Worm (Caenorhabditis elegans): ENCODE results near the gene C47E8.11.

DNA sequence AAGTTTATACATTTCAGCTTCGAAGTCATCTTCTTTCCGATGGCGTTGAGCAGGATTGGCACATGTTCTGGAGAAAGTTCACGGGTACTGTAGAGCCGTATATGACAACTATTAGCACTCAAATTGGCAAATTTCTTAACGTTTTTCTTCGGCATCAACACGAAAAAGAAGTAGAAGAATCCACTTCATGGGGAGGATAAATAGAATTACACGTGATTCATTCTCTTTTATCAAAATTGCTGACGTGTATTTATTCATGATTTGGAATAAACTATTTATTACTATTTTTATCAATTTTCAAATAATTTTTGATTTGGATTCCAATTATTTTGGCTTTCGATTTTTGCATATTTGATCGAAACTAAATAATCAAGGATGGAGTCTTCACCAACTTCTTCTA lies 22.7 kb upstream of the C47E8.11 start, which contains the start of gene C47E8.1:
- TF ChIP-seq him-1 (tag; optimal IDR thresholded peaks at IDR 0.05) (no peak), W03F9.2 (tag; optimal IDR thresholded peaks at IDR 0.05) (no peak), dao-5 (tag; optimal IDR thresholded peaks at IDR 0.05) (no peak)

Measured in whole organism, L4/young adult.